Worm (Caenorhabditis elegans) whole organism, L4 larva: ENCODE data around the gene T14B4.20.
A peak's percentile ranks its signal among the peaks of the same experiment; 100 is the strongest.

Experiments used
- D1046.2 ChIP-seq: fragments of 200-800 bp; sonication (Bioruptor generic); IDR thresholded peaks from 2 replicates; pipeline ENCODE4 v1.3.6; 2022; ENCODE audit warnings: missing genetic modification characterization, missing compliant biosample characterization
- F26F4.8 ChIP-seq: fragments of 200-800 bp; sonication (Bioruptor generic); conservative IDR thresholded peaks from 2 replicates; pipeline ENCODE4 v1.3.6; 2022; ENCODE audit warnings: missing genetic modification characterization, missing compliant biosample characterization
- F37D6.2 ChIP-seq: sonication (generic microtip); optimal IDR thresholded peaks from 2 replicates; lab custom pipeline; 2016; ENCODE audit warnings: mild to moderate bottlenecking, missing genetic modification characterization, missing compliant biosample characterization
- F44E2.7 ChIP-seq: fragments of 200-800 bp; sonication (Bioruptor generic); IDR thresholded peaks from 2 replicates; pipeline ENCODE4 v2.1.2; 2022; ENCODE audit warnings: missing genetic modification characterization, missing compliant biosample characterization
- Y105C5A.15 ChIP-seq: fragments of 200-800 bp; sonication (Bioruptor generic); IDR thresholded peaks from 2 replicates; pipeline ENCODE4 v1.3.6; 2022; ENCODE audit warnings: missing genetic modification characterization, missing compliant biosample characterization
- Y48G9A.11 ChIP-seq: fragments of 200-800 bp; sonication (Bioruptor generic); IDR thresholded peaks from 2 replicates; pipeline ENCODE4 v1.3.6; 2022; ENCODE audit warnings: missing genetic modification reagents, missing genetic modification characterization, missing compliant biosample characterization
- ZK337.2 ChIP-seq: fragments of 200-800 bp; sonication (Bioruptor generic); IDR thresholded peaks from 2 replicates; pipeline ENCODE4 v1.3.6; 2022; ENCODE audit warnings: missing genetic modification reagents, missing genetic modification characterization, missing compliant biosample characterization
- ZK546.5 ChIP-seq, 2 experiments: sonication (generic microtip); optimal IDR thresholded peaks; 2 replicates each; lab custom pipeline; 2017; ENCODE audit warnings: missing biosample characterization in 2 of 2, missing genetic modification characterization in 2 of 2
- aha-1 ChIP-seq: fragments of 150-350 bp; peaks from one replicate; lab custom pipeline; 2014; ENCODE audit warnings: missing biosample characterization, missing genetic modification characterization
- arid-1 ChIP-seq: fragments of 200-800 bp; sonication (Bioruptor generic); conservative IDR thresholded peaks from 2 replicates; pipeline ENCODE4 v1.3.6; 2022; ENCODE audit warnings: missing genetic modification reagents, missing genetic modification characterization, missing compliant biosample characterization
- ceh-20 ChIP-seq: fragments of 200-800 bp; sonication (Bioruptor generic); IDR thresholded peaks from 2 replicates; pipeline ENCODE4 v1.3.6; 2022; ENCODE audit warnings: missing genetic modification reagents, missing genetic modification characterization, missing compliant biosample characterization
- ceh-62 ChIP-seq: sonication (generic microtip); optimal IDR thresholded peaks from 2 replicates; lab custom pipeline; 2017; ENCODE audit warnings: missing biosample characterization, missing genetic modification characterization
- daf-12 ChIP-seq: fragments of 150-350 bp; optimal IDR thresholded peaks from 2 replicates; lab custom pipeline; 2014; ENCODE audit warnings: missing biosample characterization, missing genetic modification reagents, missing genetic modification characterization
- daf-19 ChIP-seq: fragments of 200-800 bp; sonication (Bioruptor generic); conservative IDR thresholded peaks from 2 replicates; pipeline ENCODE4 v1.3.6; 2022; ENCODE audit warnings: missing genetic modification characterization, missing compliant biosample characterization
- dmd-6 ChIP-seq: fragments of 200-800 bp; sonication (Bioruptor generic); IDR thresholded peaks from 2 replicates; pipeline ENCODE4 v1.3.6; 2022; ENCODE audit warnings: missing genetic modification reagents, missing genetic modification characterization, missing compliant biosample characterization
- dmd-9 ChIP-seq: fragments of 200-800 bp; sonication (Bioruptor generic); IDR thresholded peaks from 2 replicates; pipeline ENCODE4 v1.3.6; 2022; ENCODE audit warnings: missing genetic modification reagents, missing genetic modification characterization, missing compliant biosample characterization
- dpl-1 ChIP-seq: fragments of 150-350 bp; optimal IDR thresholded peaks from 2 replicates; lab custom pipeline; 2014; ENCODE audit warnings: missing biosample characterization, missing genetic modification reagents, missing genetic modification characterization
- duxl-1 ChIP-seq: sonication (generic microtip); optimal IDR thresholded peaks from 2 replicates; lab custom pipeline; 2016; ENCODE audit warnings: mild to moderate bottlenecking, missing genetic modification characterization, moderate library complexity, missing compliant biosample characterization; ENCODE audit not compliant: poor library complexity
- dve-1 ChIP-seq: sonication (generic microtip); optimal IDR thresholded peaks from 2 replicates; lab custom pipeline; 2017; ENCODE audit warnings: antibody characterized with exemption, mild to moderate bottlenecking, missing genetic modification characterization, missing compliant biosample characterization; ENCODE audit not compliant: insufficient read depth
- egl-27 ChIP-seq: sonication (generic microtip); optimal IDR thresholded peaks from 3 replicates; lab custom pipeline; 2017; ENCODE audit warnings: missing biosample characterization, missing genetic modification reagents, missing genetic modification characterization
- fos-1 ChIP-seq: fragments of 150-350 bp; optimal IDR thresholded peaks from 2 replicates; lab custom pipeline; 2014; ENCODE audit warnings: missing biosample characterization, missing genetic modification characterization
- gei-8 ChIP-seq: fragments of 200-800 bp; sonication (Bioruptor generic); optimal IDR thresholded peaks from 2 replicates; lab custom pipeline; 2018; ENCODE audit warnings: mild to moderate bottlenecking, missing genetic modification characterization, missing compliant biosample characterization
- hif-1 ChIP-seq, 2 experiments: sonication (generic microtip); optimal IDR thresholded peaks; 2 replicates each; lab custom pipeline; 2016 to 2017; ENCODE audit warnings: missing compliant biosample characterization in 2 of 2, missing genetic modification characterization in 2 of 2, missing genetic modification reagents in 2 of 2, missing genotype in 2 of 2, mild to moderate bottlenecking in 1 of 2
- hlh-30 ChIP-seq: sonication (generic microtip); optimal IDR thresholded peaks from 2 replicates; lab custom pipeline; 2017; ENCODE audit warnings: antibody characterized with exemption, mild to moderate bottlenecking, missing genetic modification characterization, missing compliant biosample characterization; ENCODE audit not compliant: insufficient read depth
- lin-1 ChIP-seq: fragments of 200-800 bp; sonication (Bioruptor generic); IDR thresholded peaks from 2 replicates; pipeline ENCODE4 v1.3.6; 2022; ENCODE audit warnings: missing genetic modification reagents, missing genetic modification characterization, missing compliant biosample characterization
- lin-38 ChIP-seq: fragments of 200-800 bp; sonication (Bioruptor generic); IDR thresholded peaks from 2 replicates; pipeline ENCODE4 v1.3.6; 2022; ENCODE audit warnings: missing genetic modification reagents, missing genetic modification characterization, missing compliant biosample characterization
- lsy-2 ChIP-seq, 2 experiments: fragments of 150-350 bp in 1 of 2; sonication (generic microtip) in 1 of 2; optimal IDR thresholded peaks; 2 replicates each; lab custom pipeline; 2014 to 2017; ENCODE audit warnings: missing biosample characterization in 2 of 2, missing genetic modification characterization in 2 of 2
- madf-5 ChIP-seq, 2 experiments: fragments of 200-800 bp; sonication (Bioruptor generic); IDR thresholded peaks; 2 replicates each; pipeline ENCODE4 v1.3.6; 2022; ENCODE audit warnings: missing compliant biosample characterization in 2 of 2, missing genetic modification characterization in 2 of 2
- madf-9 ChIP-seq: fragments of 200-800 bp; sonication (Bioruptor generic); conservative IDR thresholded peaks from 2 replicates; pipeline ENCODE4 v1.3.6; 2022; ENCODE audit warnings: missing genetic modification reagents, missing genetic modification characterization, missing compliant biosample characterization
- mdl-1 ChIP-seq, 2 experiments: fragments of 150-350 bp in 1 of 2; sonication (generic microtip) in 1 of 2; optimal IDR thresholded peaks; 2 replicates each; lab custom pipeline; 2014 to 2017; ENCODE audit warnings: missing biosample characterization in 2 of 2, missing genetic modification characterization in 2 of 2
- mdt-29 ChIP-seq: fragments of 200-800 bp; sonication (Bioruptor generic); IDR thresholded peaks from 2 replicates; pipeline ENCODE4 v1.3.6; 2022; ENCODE audit warnings: missing genetic modification reagents, missing genetic modification characterization, missing compliant biosample characterization
- mep-1 ChIP-seq: fragments of 150-350 bp; sonication (generic microtip); optimal IDR thresholded peaks from 3 replicates; lab custom pipeline; 2014; ENCODE audit warnings: missing biosample characterization, missing genetic modification characterization
- mes-2 ChIP-seq: sonication (generic microtip); optimal IDR thresholded peaks from 2 replicates; lab custom pipeline; 2016; ENCODE audit warnings: missing genotype, mild to moderate bottlenecking, missing genetic modification characterization, missing compliant biosample characterization; ENCODE audit not compliant: poor library complexity, severe bottlenecking
- mxl-3 ChIP-seq: fragments of 200-800 bp; sonication (Bioruptor generic); optimal IDR thresholded peaks from 2 replicates; lab custom pipeline; 2018; ENCODE audit warnings: mild to moderate bottlenecking, missing genetic modification characterization, missing compliant biosample characterization
- nhr-10 ChIP-seq: fragments of 150-350 bp; optimal IDR thresholded peaks from 2 replicates; lab custom pipeline; 2014; ENCODE audit warnings: missing biosample characterization, missing genetic modification characterization
- nhr-11 ChIP-seq: fragments of 150-350 bp; optimal IDR thresholded peaks from 2 replicates; lab custom pipeline; 2014; ENCODE audit warnings: missing biosample characterization, missing genetic modification characterization
- nhr-111 ChIP-seq: fragments of 200-800 bp; sonication (Bioruptor generic); optimal IDR thresholded peaks from 2 replicates; lab custom pipeline; 2018; ENCODE audit warnings: mild to moderate bottlenecking, missing genetic modification characterization, missing compliant biosample characterization
- nhr-28 ChIP-seq: fragments of 150-350 bp; optimal IDR thresholded peaks from 2 replicates; lab custom pipeline; 2014; ENCODE audit warnings: missing biosample characterization, missing genetic modification characterization
- nhr-42 ChIP-seq: fragments of 200-800 bp; sonication (Bioruptor generic); IDR thresholded peaks from 2 replicates; pipeline ENCODE4 v1.3.6; 2022; ENCODE audit warnings: missing genetic modification characterization, missing compliant biosample characterization
- saeg-2 ChIP-seq: fragments of 200-800 bp; sonication (Bioruptor generic); IDR thresholded peaks from 2 replicates; pipeline ENCODE4 v1.3.6; 2022; ENCODE audit warnings: missing genetic modification reagents, missing genetic modification characterization, missing compliant biosample characterization
- set-16 ChIP-seq: fragments of 200-800 bp; sonication (Bioruptor generic); IDR thresholded peaks from 2 replicates; pipeline ENCODE4 v1.3.6; 2022; ENCODE audit warnings: missing genetic modification reagents, missing genetic modification characterization, missing compliant biosample characterization
- skn-1 ChIP-seq: fragments of 150-350 bp; optimal IDR thresholded peaks from 2 replicates; lab custom pipeline; 2014; ENCODE audit warnings: missing biosample characterization, missing genetic modification characterization
- snpc-4 ChIP-seq: fragments of 150-350 bp; optimal IDR thresholded peaks from 2 replicates; lab custom pipeline; 2014; ENCODE audit warnings: missing biosample characterization, missing genetic modification characterization
- spr-1 ChIP-seq: sonication (generic microtip); optimal IDR thresholded peaks from 2 replicates; lab custom pipeline; 2016; ENCODE audit warnings: mild to moderate bottlenecking, missing genetic modification characterization, missing compliant biosample characterization
- tag-97 ChIP-seq: fragments of 200-800 bp; sonication (Bioruptor generic); IDR thresholded peaks from 2 replicates; pipeline ENCODE4 v1.3.6; 2022; ENCODE audit warnings: missing genetic modification characterization, missing compliant biosample characterization
- tra-1 ChIP-seq: fragments of 200-800 bp; sonication (Bioruptor generic); IDR thresholded peaks from 2 replicates; pipeline ENCODE4 v1.3.6; 2022; ENCODE audit warnings: missing genetic modification reagents, missing genetic modification characterization, missing compliant biosample characterization
- unc-62 ChIP-seq, 3 experiments: fragments of 150-350 bp in 1 of 3; sonication (generic microtip); optimal IDR thresholded peaks in 2 of 3; peaks in 1 of 3; 1 replicate in 1 of 3; 2 replicates in 2 of 3; lab custom pipeline; 2014 to 2017; ENCODE audit warnings: missing biosample characterization in 3 of 3, missing genetic modification characterization in 3 of 3, missing genetic modification reagents in 3 of 3, missing genotype in 1 of 3
- zfp-2 ChIP-seq: sonication (generic microtip); optimal IDR thresholded peaks from 2 replicates; lab custom pipeline; 2016; ENCODE audit warnings: mild to moderate bottlenecking, missing genetic modification characterization, missing compliant biosample characterization
- zip-2 ChIP-seq: fragments of 150-350 bp; optimal IDR thresholded peaks from 2 replicates; lab custom pipeline; 2014; ENCODE audit warnings: missing biosample characterization, missing genetic modification characterization
- ztf-7 ChIP-seq: fragments of 150-350 bp; optimal IDR thresholded peaks from 2 replicates; lab custom pipeline; 2014; ENCODE audit warnings: missing biosample characterization, missing genetic modification characterization

T14B4.20 gene

DNA sequence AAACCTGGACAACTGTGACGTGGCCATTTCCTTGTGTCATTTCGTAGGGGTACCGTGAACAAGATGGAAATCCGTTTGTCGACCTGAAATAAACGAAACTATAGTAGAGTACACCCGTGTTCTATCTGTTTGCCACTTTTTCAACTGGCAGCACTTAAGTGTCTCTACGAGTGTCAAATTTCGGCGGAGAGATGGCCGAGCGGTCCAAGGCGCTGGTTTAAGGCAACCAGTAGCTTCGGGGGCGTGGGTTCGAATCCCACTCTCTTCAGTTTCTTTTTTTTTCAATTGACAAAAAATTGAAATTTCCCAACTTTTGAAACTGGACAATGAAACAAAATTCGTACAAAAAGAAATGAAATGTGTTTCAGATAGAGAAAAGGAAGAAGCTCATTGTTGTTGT lies 4.9 kb downstream of the T14B4.20 start:
- TF ChIP-seq mdl-1 (tag; optimal IDR thresholded peaks at IDR 0.05; lab: Kevin White, UChicago), result no peak
- 0 out of 2 replicates have a peak, but pooled peaks have one; percentile 33 for TF ChIP-seq tra-1 (GFP tag; lab: Robert Waterston, UW)
- no peak for TF ChIP-seq nhr-11 (tag; lab: Kevin White, UChicago)
- peak; percentile 21 for TF ChIP-seq spr-1
- no peak for TF ChIP-seq snpc-4
- TF ChIP-seq F26F4.8 (GFP tag; lab: Robert Waterston, UW), result no peak
- TF ChIP-seq mxl-3 (GFP tag; lab: Kevin White, UChicago), result peak; percentile 27
- no peak for TF ChIP-seq zip-2
- peak; percentile 50 for TF ChIP-seq mes-2
- TF ChIP-seq nhr-111, result no peak
- no peak for TF ChIP-seq ZK546.5 (tag; optimal IDR thresholded peaks at IDR 0.05; lab: Kevin White, UChicago)
- TF ChIP-seq zfp-2, result no peak
- TF ChIP-seq ztf-7 (tag; lab: Kevin White, UChicago), result no peak
- no peak for TF ChIP-seq F37D6.2 (tag; lab: Kevin White, UChicago)
- no peak for TF ChIP-seq Y48G9A.11 (GFP tag; lab: Robert Waterston, UW)
- TF ChIP-seq duxl-1 (tag; lab: Kevin White, UChicago), result no peak
- no peak for TF ChIP-seq ceh-62 (tag; lab: Kevin White, UChicago)
- TF ChIP-seq unc-62 (GFP tag; optimal IDR thresholded peaks at IDR 0.05 in 1 of 2; lab: Kevin White, UChicago), result no peak
- TF ChIP-seq unc-62 (tag; optimal IDR thresholded peaks at IDR 0.05; lab: Kevin White, UChicago), result no peak
- peak; percentile 63; the same call in 1 of the 2 replicates for TF ChIP-seq arid-1 (GFP tag; lab: Robert Waterston, UW)
- no peak for TF ChIP-seq Y105C5A.15 (GFP tag; lab: Robert Waterston, UW)
- peak; percentile 16 for TF ChIP-seq dve-1 (tag; lab: Kevin White, UChicago)
- TF ChIP-seq nhr-28, result peak; percentile 32
- no peak for TF ChIP-seq tag-97 (GFP tag; lab: Robert Waterston, UW)
- no peak for TF ChIP-seq daf-19 (GFP tag; lab: Robert Waterston, UW)
- no peak; the same call in 1 of the 2 replicates for TF ChIP-seq set-16 (GFP tag; lab: Robert Waterston, UW)
- peak; percentile 35 for TF ChIP-seq mep-1 (tag; lab: Kevin White, UChicago)
- TF ChIP-seq hlh-30 (tag; lab: Kevin White, UChicago), result no peak
- no peak for TF ChIP-seq mdt-29 (GFP tag; lab: Robert Waterston, UW)
- peak; percentile 43 for TF ChIP-seq dmd-6 (GFP tag; lab: Robert Waterston, UW)
- no peak for TF ChIP-seq ZK337.2 (GFP tag; lab: Robert Waterston, UW)
- TF ChIP-seq hif-1 (tag; optimal IDR thresholded peaks at IDR 0.05; lab: Kevin White, UChicago), result peak in 1 of 2 experiments; percentile 4
- TF ChIP-seq aha-1 (tag; lab: Kevin White, UChicago), result no peak
- no peak for TF ChIP-seq madf-9 (GFP tag; lab: Robert Waterston, UW)
- no peak for TF ChIP-seq egl-27 (tag; lab: Kevin White, UChicago)
- TF ChIP-seq lin-38 (GFP tag; lab: Robert Waterston, UW), result no peak; the same call in 1 of the 2 replicates
- TF ChIP-seq fos-1 (tag; lab: Kevin White, UChicago), result no peak
- TF ChIP-seq lsy-2 (tag; optimal IDR thresholded peaks at IDR 0.05; lab: Kevin White, UChicago), result peak in 1 of 2 experiments; percentile 3
- TF ChIP-seq skn-1 (tag; lab: Kevin White, UChicago), result no peak
- no peak for TF ChIP-seq gei-8 (GFP tag; lab: Kevin White, UChicago)
- TF ChIP-seq ceh-20 (GFP tag; lab: Robert Waterston, UW), result 0 out of 2 replicates have a peak, but pooled peaks have one; percentile 48
- no peak for TF ChIP-seq nhr-10 (tag; lab: Kevin White, UChicago)
- TF ChIP-seq F44E2.7 (GFP tag; lab: Robert Waterston, UW), result no peak
- peak; percentile 59; the same call in 1 of the 2 replicates for TF ChIP-seq dmd-9 (GFP tag; lab: Robert Waterston, UW)
- no peak for TF ChIP-seq daf-12 (tag; lab: Kevin White, UChicago)
- no peak for TF ChIP-seq D1046.2
- no peak for TF ChIP-seq dpl-1 (GFP tag; lab: Kevin White, UChicago)
- 0 out of 2 replicates have a peak, but pooled peaks have one; percentile 36 for TF ChIP-seq saeg-2 (GFP tag; lab: Robert Waterston, UW)
- 0 out of 4 replicates have a peak, but pooled peaks of 1 of the 2 experiments have one; percentile 58 for TF ChIP-seq madf-5 (GFP tag; IDR thresholded peaks at IDR 0.05; lab: Robert Waterston, UW)
- TF ChIP-seq lin-1, result no peak
- TF ChIP-seq nhr-42 (GFP tag; lab: Robert Waterston, UW), result 0 out of 2 replicates have a peak, but pooled peaks have one; percentile 18
